Worm (Caenorhabditis elegans) whole organism, young adult: ENCODE results near the gene daf-42.

Experiments used
- F22D6.2 ChIP-seq: sonication (generic microtip); optimal IDR thresholded peaks from 2 replicates; lab custom pipeline; 2016; ENCODE audit warnings: mild to moderate bottlenecking, missing genetic modification characterization, missing compliant biosample characterization
- F52B5.7 ChIP-seq: sonication (generic microtip); optimal IDR thresholded peaks from 2 replicates; lab custom pipeline; 2016; ENCODE audit warnings: mild to moderate bottlenecking, missing genetic modification characterization, missing compliant biosample characterization
- ceh-58 ChIP-seq: fragments of 200-800 bp; sonication (Bioruptor generic); IDR thresholded peaks from 2 replicates; pipeline ENCODE4 v1.3.6; 2022; ENCODE audit warnings: missing genetic modification characterization, missing compliant biosample characterization
- sptf-2 ChIP-seq: fragments of 200-800 bp; sonication (Bioruptor generic); optimal IDR thresholded peaks from 2 replicates; lab custom pipeline; 2018; ENCODE audit warnings: mild to moderate bottlenecking, missing genetic modification characterization, missing compliant biosample characterization

- TF ChIP-seq F52B5.7 (tag; lab: Kevin White, UChicago) (no peak), ceh-58 (GFP tag; lab: Robert Waterston, UW) (no peak), F22D6.2 (tag; lab: Kevin White, UChicago) (no peak), sptf-2 (no peak)
These were observed 42.2 kb upstream of the daf-42 start, which contains the start of gene mob-3 for ce11 chrIV:7388843-7389242.
